Fruit fly (Drosophila melanogaster) whole organism, embryonic: ENCODE measurements around the gene Rfx.
A peak's percentile ranks its signal among the peaks of the same experiment; 100 is the strongest.

Experiments used
- ATbp ChIP-seq: fragments of 200-800 bp; sonication (Bioruptor generic); optimal IDR thresholded peaks from 2 replicates; lab custom pipeline; 2017; ENCODE audit warnings: missing biosample characterization, mild to moderate bottlenecking, missing genetic modification characterization, missing genetic modification reagents
- Asciz ChIP-seq: fragments of 200-800 bp; sonication (Bioruptor generic); optimal IDR thresholded peaks from 2 replicates; lab custom pipeline; 2017; ENCODE audit warnings: missing biosample characterization, mild to moderate bottlenecking, missing genetic modification characterization, missing genetic modification reagents
- Bgb ChIP-seq: fragments of 200-800 bp; sonication (Bioruptor generic); IDR thresholded peaks from 2 replicates; pipeline ENCODE4 v1.3.6; 2022; ENCODE audit warnings: missing biosample characterization, missing genetic modification characterization; ENCODE audit not compliant: partially characterized antibody
- CG10462 ChIP-seq: fragments of 200-800 bp; sonication (Bioruptor generic); optimal IDR thresholded peaks from 2 replicates; lab custom pipeline; 2016; ENCODE audit warnings: missing biosample characterization, missing genetic modification characterization
- CG11560 ChIP-seq: fragments of 200-800 bp; sonication (Bioruptor generic); IDR thresholded peaks from 3 replicates; pipeline ENCODE4 v1.3.6; 2022; ENCODE audit warnings: missing biosample characterization, missing genetic modification characterization
- CG12942 ChIP-seq: fragments of 200-800 bp; sonication (Bioruptor generic); optimal IDR thresholded peaks from 3 replicates; lab custom pipeline; 2016; ENCODE audit warnings: missing biosample characterization, missing genetic modification characterization
- CG13123 ChIP-seq: fragments of 200-800 bp; sonication (Bioruptor generic); optimal IDR thresholded peaks from 2 replicates; lab custom pipeline; 2016; ENCODE audit warnings: missing biosample characterization, missing genetic modification characterization
- CG13287 ChIP-seq: fragments of 200-800 bp; sonication (Bioruptor generic); IDR thresholded peaks from 2 replicates; pipeline ENCODE4 v1.3.6; 2022; ENCODE audit warnings: missing biosample characterization, missing genetic modification characterization; ENCODE audit not compliant: partially characterized antibody
- CG1602 ChIP-seq: fragments of 200-800 bp; sonication (Bioruptor generic); optimal IDR thresholded peaks from 3 replicates; lab custom pipeline; 2016; ENCODE audit warnings: missing biosample characterization, missing genetic modification characterization
- CG16813 ChIP-seq: fragments of 200-800 bp; sonication (Bioruptor generic); IDR thresholded peaks from 3 replicates; pipeline ENCODE4 v1.3.6; 2022; ENCODE audit warnings: missing biosample characterization, missing genetic modification characterization; ENCODE audit not compliant: partially characterized antibody
- CG17385 ChIP-seq: fragments of 200-800 bp; sonication (Bioruptor generic); optimal IDR thresholded peaks from 3 replicates; lab custom pipeline; 2018; ENCODE audit warnings: missing biosample characterization, mild to moderate bottlenecking, missing genetic modification characterization
- CG2116 ChIP-seq: fragments of 200-800 bp; sonication (Bioruptor generic); optimal IDR thresholded peaks from 3 replicates; lab custom pipeline; 2018; ENCODE audit warnings: missing biosample characterization, mild to moderate bottlenecking, missing genetic modification characterization
- CG2120 ChIP-seq: fragments of 200-800 bp; sonication (Bioruptor generic); optimal IDR thresholded peaks from 3 replicates; lab custom pipeline; 2016; ENCODE audit warnings: missing biosample characterization, missing genetic modification characterization
- CG2678 ChIP-seq: fragments of 200-800 bp; sonication (Bioruptor generic); optimal IDR thresholded peaks from 3 replicates; lab custom pipeline; 2019; ENCODE audit warnings: missing biosample characterization, mild to moderate bottlenecking, missing genetic modification characterization, moderate library complexity
- CG31441 ChIP-seq: fragments of 200-800 bp; sonication (Bioruptor generic); IDR thresholded peaks from 2 replicates; pipeline ENCODE4 v1.3.6; 2022; ENCODE audit warnings: missing biosample characterization, missing genetic modification characterization
- CG4282 ChIP-seq: fragments of 200-800 bp; sonication (Bioruptor generic); optimal IDR thresholded peaks from 2 replicates; lab custom pipeline; 2016; ENCODE audit warnings: missing biosample characterization, missing genetic modification characterization
- CG4360 ChIP-seq: fragments of 200-800 bp; sonication (Bioruptor generic); IDR thresholded peaks from 2 replicates; pipeline ENCODE4 v1.3.6; 2022; ENCODE audit warnings: missing biosample characterization, missing genetic modification characterization
- CG4424 ChIP-seq: fragments of 200-800 bp; sonication (Bioruptor generic); optimal IDR thresholded peaks from 3 replicates; lab custom pipeline; 2016; ENCODE audit warnings: missing biosample characterization, missing genetic modification characterization
- CG5245 ChIP-seq: fragments of 200-800 bp; sonication (Bioruptor generic); optimal IDR thresholded peaks from 3 replicates; lab custom pipeline; 2016; ENCODE audit warnings: missing biosample characterization, missing genetic modification characterization
- CG6854 ChIP-seq: fragments of 200-800 bp; sonication (Bioruptor generic); optimal IDR thresholded peaks from 3 replicates; lab custom pipeline; 2017; ENCODE audit warnings: missing biosample characterization, mild to moderate bottlenecking, missing genetic modification characterization
- CG9817 ChIP-seq: fragments of 200-800 bp; sonication (Bioruptor generic); optimal IDR thresholded peaks from 2 replicates; lab custom pipeline; 2018; ENCODE audit warnings: missing biosample characterization, mild to moderate bottlenecking, missing genetic modification characterization, moderate library complexity
- Camta ChIP-seq: fragments of 200-800 bp; sonication (Bioruptor generic); optimal IDR thresholded peaks from 2 replicates; lab custom pipeline; 2016; ENCODE audit warnings: missing biosample characterization, missing genetic modification characterization
- CrebB ChIP-seq: fragments of 200-800 bp; sonication (Bioruptor generic); optimal IDR thresholded peaks from 3 replicates; lab custom pipeline; 2018; ENCODE audit warnings: missing biosample characterization, mild to moderate bottlenecking, missing genetic modification characterization
- Dll ChIP-seq: fragments of 200-800 bp; sonication (Bioruptor generic); IDR thresholded peaks from 4 replicates; pipeline ENCODE4 v1.3.6; 2022; ENCODE audit warnings: missing biosample characterization, missing genetic modification characterization; ENCODE audit not compliant: partially characterized antibody
- Ets65A ChIP-seq: fragments of 200-800 bp; sonication (Bioruptor generic); peaks from one replicate; lab custom pipeline; 2016; ENCODE audit warnings: missing biosample characterization, missing genetic modification characterization
- Ets97D ChIP-seq: fragments of 200-800 bp; sonication (Bioruptor generic); optimal IDR thresholded peaks from 3 replicates; lab custom pipeline; 2016; ENCODE audit warnings: missing biosample characterization, missing genetic modification characterization
- H2.0 ChIP-seq: fragments of 200-800 bp; sonication (Bioruptor generic); IDR thresholded peaks from 2 replicates; pipeline ENCODE4 v1.3.6; 2022; ENCODE audit warnings: missing biosample characterization, missing genetic modification characterization
- Jarid2 ChIP-seq: fragments of 200-800 bp; sonication (Bioruptor generic); optimal IDR thresholded peaks from 3 replicates; lab custom pipeline; 2017; ENCODE audit warnings: mild to moderate bottlenecking, missing biosample characterization, missing genetic modification reagents, missing genetic modification characterization
- Meics ChIP-seq: fragments of 200-800 bp; sonication (Bioruptor generic); optimal IDR thresholded peaks from 2 replicates; lab custom pipeline; 2017; ENCODE audit warnings: missing biosample characterization, mild to moderate bottlenecking, missing genetic modification characterization
- NC2α ChIP-seq: fragments of 200-800 bp; sonication (Bioruptor generic); optimal IDR thresholded peaks from 2 replicates; lab custom pipeline; 2016; ENCODE audit warnings: missing biosample characterization, missing genetic modification characterization
- Sry-δ ChIP-seq: fragments of 200-800 bp; sonication (Bioruptor generic); optimal IDR thresholded peaks from 2 replicates; lab custom pipeline; 2016; ENCODE audit warnings: missing biosample characterization, missing genetic modification characterization
- Taf1 ChIP-seq: fragments of 200-800 bp; sonication (Bioruptor generic); IDR thresholded peaks from 2 replicates; pipeline ENCODE4 v1.3.6; 2022; ENCODE audit warnings: missing biosample characterization, missing genetic modification characterization
- ab ChIP-seq: fragments of 200-800 bp; sonication (Bioruptor generic); optimal IDR thresholded peaks from 2 replicates; lab custom pipeline; 2016; ENCODE audit warnings: missing biosample characterization, missing genetic modification characterization
- abd-A ChIP-seq: fragments of 200-800 bp; sonication (Bioruptor generic); optimal IDR thresholded peaks from 3 replicates; lab custom pipeline; 2019; ENCODE audit warnings: missing biosample characterization, mild to moderate bottlenecking, missing genetic modification characterization, moderate library complexity
- aop ChIP-seq: fragments of 200-800 bp; sonication (Bioruptor generic); IDR thresholded peaks from 2 replicates; pipeline ENCODE4 v1.3.6; 2022; ENCODE audit warnings: missing biosample characterization, missing genetic modification characterization
- ap ChIP-seq: fragments of 200-800 bp; sonication (Bioruptor generic); IDR thresholded peaks from 2 replicates; pipeline ENCODE4 v1.3.6; 2022; ENCODE audit warnings: missing biosample characterization, missing genetic modification characterization
- ci ChIP-seq: fragments of 200-800 bp; sonication (Bioruptor generic); IDR thresholded peaks from 3 replicates; pipeline ENCODE4 v1.3.6; 2022; ENCODE audit warnings: missing biosample characterization, missing genetic modification characterization
- dati ChIP-seq: fragments of 200-800 bp; sonication (Bioruptor generic); IDR thresholded peaks from 2 replicates; pipeline ENCODE4 v1.3.6; 2022; ENCODE audit warnings: missing biosample characterization, missing genetic modification characterization
- dmrt11E ChIP-seq: fragments of 200-800 bp; sonication (Bioruptor generic); optimal IDR thresholded peaks from 3 replicates; lab custom pipeline; 2018; ENCODE audit warnings: missing biosample characterization, mild to moderate bottlenecking, missing genetic modification characterization, moderate library complexity
- gfzf ChIP-seq: fragments of 200-800 bp; sonication (Bioruptor generic); optimal IDR thresholded peaks from 2 replicates; lab custom pipeline; 2016; ENCODE audit warnings: missing biosample characterization, mild to moderate bottlenecking, missing genetic modification characterization, moderate library complexity
- gsb ChIP-seq: fragments of 200-800 bp; sonication (Bioruptor generic); IDR thresholded peaks from 2 replicates; pipeline ENCODE4 v1.3.6; 2022; ENCODE audit warnings: missing biosample characterization, missing genetic modification characterization
- klu ChIP-seq: fragments of 200-800 bp; sonication (Bioruptor generic); IDR thresholded peaks from 2 replicates; pipeline ENCODE4 v1.3.6; 2022; ENCODE audit warnings: missing biosample characterization, missing genetic modification characterization
- lbe ChIP-seq: fragments of 200-800 bp; sonication (Bioruptor generic); optimal IDR thresholded peaks from 2 replicates; lab custom pipeline; 2016; ENCODE audit warnings: missing biosample characterization, mild to moderate bottlenecking, missing genetic modification characterization
- mirr ChIP-seq: fragments of 200-800 bp; sonication (Bioruptor generic); optimal IDR thresholded peaks from 3 replicates; lab custom pipeline; 2018; ENCODE audit warnings: missing biosample characterization, mild to moderate bottlenecking, missing genetic modification characterization
- pho ChIP-seq: fragments of 200-800 bp; sonication (Bioruptor generic); optimal IDR thresholded peaks from 2 replicates; lab custom pipeline; 2016; ENCODE audit warnings: missing biosample characterization, missing genetic modification characterization
- pita ChIP-seq: fragments of 200-800 bp; sonication (Bioruptor generic); optimal IDR thresholded peaks from 2 replicates; lab custom pipeline; 2017; ENCODE audit warnings: missing biosample characterization, mild to moderate bottlenecking, missing genetic modification characterization
- sd ChIP-seq: fragments of 200-800 bp; sonication (Bioruptor generic); optimal IDR thresholded peaks from 3 replicates; lab custom pipeline; 2018; ENCODE audit warnings: missing biosample characterization, mild to moderate bottlenecking, missing genetic modification characterization, moderate library complexity
- sens-2 ChIP-seq: fragments of 200-800 bp; sonication (Bioruptor generic); IDR thresholded peaks from 2 replicates; pipeline ENCODE4 v1.3.6; 2022; ENCODE audit warnings: missing biosample characterization, missing genetic modification characterization
- stwl ChIP-seq: fragments of 200-800 bp; sonication (Bioruptor generic); optimal IDR thresholded peaks from 3 replicates; lab custom pipeline; 2018; ENCODE audit warnings: missing biosample characterization, mild to moderate bottlenecking, missing genetic modification characterization, moderate library complexity
- vnd ChIP-seq: fragments of 200-800 bp; sonication (Bioruptor generic); IDR thresholded peaks from 3 replicates; pipeline ENCODE4 v1.3.6; 2022; ENCODE audit warnings: missing biosample characterization, missing genetic modification characterization; ENCODE audit not compliant: partially characterized antibody
- vvl ChIP-seq: fragments of 200-800 bp; sonication (Bioruptor generic); IDR thresholded peaks from 2 replicates; pipeline ENCODE4 v1.3.6; 2022; ENCODE audit warnings: missing biosample characterization, missing genetic modification characterization

Gene Rfx

DNA sequence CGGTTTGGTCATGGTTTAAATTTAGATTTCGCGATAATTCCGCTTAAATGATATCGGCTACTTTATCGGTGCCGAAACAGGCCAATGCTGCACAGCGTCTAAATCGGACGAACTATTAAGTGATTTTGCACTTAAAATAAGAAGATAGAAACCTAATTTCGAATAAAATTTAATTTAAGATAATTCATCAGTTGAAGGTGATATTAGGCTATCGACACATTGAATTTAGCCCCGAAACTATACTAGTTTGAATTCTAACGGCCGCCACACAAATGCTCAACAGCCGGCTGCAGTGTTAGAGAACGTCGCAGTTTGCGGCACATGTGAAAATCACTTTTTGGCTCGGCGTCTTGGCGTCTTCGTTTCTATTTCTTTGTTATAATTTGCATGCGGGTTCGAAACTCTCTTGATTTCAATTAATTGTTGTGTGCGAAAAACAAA is 45.0 kb downstream of the Rfx start, which contains the start of gene sle (continued):
- TF ChIP-seq dati (GFP tag; lab: Robert Waterston, UW) = no peak
- peak; percentile 30 for TF ChIP-seq CG5245
- TF ChIP-seq stwl (tag; lab: Kevin White, UChicago) = peak; percentile 73
- peak; percentile 59 for TF ChIP-seq CG4424 (GFP tag; lab: Kevin White, UChicago)
- TF ChIP-seq CG4282 (GFP tag; lab: Kevin White, UChicago) = peak; percentile 56
- TF ChIP-seq abd-A = no peak
- no peak for TF ChIP-seq CrebB (tag; lab: Kevin White, UChicago)
- no peak for TF ChIP-seq CG2678 (tag; lab: Kevin White, UChicago)
- peak; percentile 95 for TF ChIP-seq CG2116 (GFP tag; lab: Kevin White, UChicago)
- no peak for TF ChIP-seq CG31441 (GFP tag; lab: Robert Waterston, UW)
- TF ChIP-seq dmrt11E (tag; lab: Kevin White, UChicago) = peak; percentile 33
- TF ChIP-seq vvl = peak; percentile 31; the same call in 1 of the 2 replicates
- no peak for TF ChIP-seq ATbp (GFP tag; lab: Kevin White, UChicago)
- TF ChIP-seq CG10462 (GFP tag; lab: Kevin White, UChicago) = peak; percentile 27
- peak; percentile 94 for TF ChIP-seq Ets65A
- no peak for TF ChIP-seq Jarid2 (GFP tag; lab: Kevin White, UChicago)
- TF ChIP-seq CG4360 (GFP tag; lab: Robert Waterston, UW) = no peak
- no peak for TF ChIP-seq klu (GFP tag; lab: Robert Waterston, UW)
- TF ChIP-seq aop = no peak
- TF ChIP-seq CG11560 (tag; lab: Robert Waterston, UW) = peak; percentile 86; the same call in 2 of the 3 replicates
- peak; percentile 80 for TF ChIP-seq CG2120 (GFP tag; lab: Kevin White, UChicago)
- no peak for TF ChIP-seq H2.0
- TF ChIP-seq CG6854 = no peak
- no peak for TF ChIP-seq Taf1 (GFP tag; lab: Robert Waterston, UW)
- no peak for TF ChIP-seq gsb (GFP tag; lab: Robert Waterston, UW)
- no peak for TF ChIP-seq sd (tag; lab: Kevin White, UChicago)
- no peak for TF ChIP-seq pita
- peak; percentile 47 for TF ChIP-seq CG12942 (GFP tag; lab: Kevin White, UChicago)
- TF ChIP-seq Meics (GFP tag; lab: Kevin White, UChicago) = peak; percentile 43
- TF ChIP-seq CG13287 (GFP tag; lab: Robert Waterston, UW) = peak; percentile 68
- TF ChIP-seq Ets97D (GFP tag; lab: Kevin White, UChicago) = peak; percentile 79
- peak; percentile 32 for TF ChIP-seq CG9817 (tag; lab: Kevin White, UChicago)
- TF ChIP-seq CG13123 = no peak
- peak; percentile 78 for TF ChIP-seq CG17385 (GFP tag; lab: Kevin White, UChicago)
- TF ChIP-seq Bgb (GFP tag; lab: Robert Waterston, UW) = no peak
- peak; percentile 64; the same call in 2 of the 4 replicates for TF ChIP-seq Dll (GFP tag; lab: Robert Waterston, UW)
- TF ChIP-seq vnd (GFP tag; lab: Robert Waterston, UW) = peak; percentile 38; the same call in 2 of the 3 replicates
- TF ChIP-seq Sry-δ (GFP tag; lab: Kevin White, UChicago) = peak; percentile 64
- peak; percentile 43 for TF ChIP-seq CG1602
- peak; percentile 33 for TF ChIP-seq gfzf (GFP tag; lab: Kevin White, UChicago)
- TF ChIP-seq pho = peak; percentile 65
- TF ChIP-seq ab (GFP tag; lab: Kevin White, UChicago) = no peak
- peak; percentile 34 for TF ChIP-seq NC2α (GFP tag; lab: Kevin White, UChicago)
- TF ChIP-seq sens-2 (GFP tag; lab: Robert Waterston, UW) = no peak
- no peak for TF ChIP-seq lbe (GFP tag; lab: Kevin White, UChicago)
- no peak for TF ChIP-seq ci (GFP tag; lab: Robert Waterston, UW)
- TF ChIP-seq mirr (GFP tag; lab: Kevin White, UChicago) = no peak
- TF ChIP-seq Camta (GFP tag; lab: Kevin White, UChicago) = peak; percentile 51
- TF ChIP-seq CG16813 (GFP tag; lab: Robert Waterston, UW) = peak; percentile 59
- TF ChIP-seq ap (GFP tag; lab: Robert Waterston, UW) = no peak
- no peak for TF ChIP-seq Asciz
